Worm (Caenorhabditis elegans) whole organism, L1 larva: ENCODE data around the gene ugt-38.

Experiments used
- aly-2 ChIP-seq: fragments of 150-350 bp; optimal IDR thresholded peaks from 2 replicates; lab custom pipeline; 2014; ENCODE audit warnings: missing biosample characterization, missing genetic modification characterization
- blmp-1 ChIP-seq: fragments of 150-350 bp; optimal IDR thresholded peaks from 2 replicates; lab custom pipeline; 2014; ENCODE audit warnings: missing biosample characterization, missing genetic modification characterization
- ceh-63 ChIP-seq: fragments of 200-800 bp; sonication (Bioruptor generic); optimal IDR thresholded peaks from 2 replicates; lab custom pipeline; 2018; ENCODE audit warnings: mild to moderate bottlenecking, missing genetic modification characterization, missing compliant biosample characterization
- lin-13 ChIP-seq: fragments of 150-350 bp; optimal IDR thresholded peaks from 2 replicates; lab custom pipeline; 2014; ENCODE audit warnings: missing biosample characterization, missing genetic modification reagents, missing genetic modification characterization
- lin-15B ChIP-seq: fragments of 150-350 bp; sonication (generic microtip); optimal IDR thresholded peaks from 3 replicates; lab custom pipeline; 2014; ENCODE audit warnings: missing biosample characterization, missing genetic modification characterization
- nhr-11 ChIP-seq: fragments of 150-350 bp; optimal IDR thresholded peaks from 2 replicates; lab custom pipeline; 2014; ENCODE audit warnings: missing biosample characterization, missing genetic modification characterization
- nhr-12 ChIP-seq: sonication (generic microtip); optimal IDR thresholded peaks from 2 replicates; lab custom pipeline; 2017; ENCODE audit warnings: missing biosample characterization, missing genetic modification characterization
- nhr-20 ChIP-seq: sonication (generic microtip); optimal IDR thresholded peaks from 2 replicates; lab custom pipeline; 2016; ENCODE audit warnings: mild to moderate bottlenecking, missing genetic modification characterization, missing compliant biosample characterization
- nhr-28 ChIP-seq: fragments of 150-350 bp; optimal IDR thresholded peaks from 2 replicates; lab custom pipeline; 2014; ENCODE audit warnings: missing biosample characterization, missing genetic modification characterization
- pqm-1 ChIP-seq: sonication (generic microtip); optimal IDR thresholded peaks from 3 replicates; lab custom pipeline; 2017; ENCODE audit warnings: missing biosample characterization, missing genetic modification characterization
- unc-30 ChIP-seq: sonication (generic microtip); optimal IDR thresholded peaks from 2 replicates; lab custom pipeline; 2017; ENCODE audit warnings: missing biosample characterization, missing genetic modification characterization
- zag-1 ChIP-seq: fragments of 150-350 bp; optimal IDR thresholded peaks from 2 replicates; lab custom pipeline; 2014; ENCODE audit warnings: missing biosample characterization, missing genetic modification characterization

DNA sequence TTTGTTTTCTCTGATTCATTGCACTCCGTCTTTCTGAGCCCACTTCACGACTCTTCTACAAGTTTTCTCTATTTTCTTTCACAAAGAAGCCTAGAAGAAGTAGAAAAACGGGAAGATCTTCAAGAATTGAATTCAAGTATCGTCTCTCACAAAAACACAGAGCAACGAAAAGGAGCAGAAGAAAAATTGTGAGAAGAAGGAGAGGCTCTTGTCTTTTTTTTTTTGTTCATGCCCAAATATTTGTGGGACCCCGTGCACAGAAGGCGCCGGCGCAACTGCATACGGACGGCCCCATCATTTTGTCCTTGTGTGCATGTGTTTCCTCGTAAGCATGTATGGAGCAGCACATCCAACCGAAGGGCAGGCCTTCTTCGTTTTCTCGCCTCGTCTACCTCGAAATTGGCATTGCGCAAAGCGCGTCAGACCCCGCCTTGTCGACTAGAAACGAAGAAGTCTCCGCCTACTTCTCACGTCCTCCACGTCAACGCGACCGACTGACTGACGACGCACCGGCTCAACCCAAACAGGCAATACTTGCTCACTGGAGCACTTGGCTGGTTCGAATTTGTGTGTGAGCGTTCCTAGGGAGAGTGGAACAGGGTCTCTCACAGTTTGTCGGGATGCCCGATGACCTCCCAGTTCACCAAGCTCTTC, 40.6 kb downstream of the ugt-38 start:
- TF ChIP-seq lin-13 (GFP tag; lab: Kevin White, UChicago) = no peak
- no peak for TF ChIP-seq ceh-63 (GFP tag; lab: Kevin White, UChicago)
- TF ChIP-seq blmp-1 (tag; lab: Kevin White, UChicago) = no peak
- no peak for TF ChIP-seq aly-2 (tag; lab: Kevin White, UChicago)
- no peak for TF ChIP-seq pqm-1
- TF ChIP-seq lin-15B (tag; lab: Kevin White, UChicago) = no peak
- TF ChIP-seq unc-30 = no peak
- no peak for TF ChIP-seq nhr-28 (tag; lab: Kevin White, UChicago)
- TF ChIP-seq nhr-11 (tag; lab: Kevin White, UChicago) = no peak
- TF ChIP-seq zag-1 (tag; lab: Kevin White, UChicago) = no peak
- TF ChIP-seq nhr-12 (tag; lab: Kevin White, UChicago) = no peak
- TF ChIP-seq nhr-20 = no peak
